Fruit fly (Drosophila melanogaster): ENCODE results near the gene Ocho.

Ocho gene

DNA sequence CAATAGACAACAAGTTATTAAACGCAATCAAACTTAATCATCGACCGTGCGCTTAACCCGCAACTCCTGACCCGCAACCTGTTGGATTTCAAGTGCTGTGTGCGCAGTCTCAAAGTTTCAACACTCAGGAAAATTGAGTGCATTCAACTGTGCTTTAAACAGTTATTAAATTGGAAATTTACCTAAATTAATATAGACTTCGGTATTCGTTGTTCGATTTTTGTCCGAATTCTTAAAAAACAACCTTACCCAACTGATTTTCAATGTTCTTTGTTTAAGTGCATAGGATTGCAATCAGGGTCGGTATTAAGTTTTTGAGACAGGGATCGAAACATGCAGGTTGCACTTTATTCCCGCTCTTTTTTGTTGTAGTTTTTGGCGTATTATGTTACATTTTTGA lies 30.4 kb downstream of the Ocho start (continued):
- TF ChIP-seq Ets21C (GFP tag; optimal IDR thresholded peaks at IDR 0.05) (no peak), CG6854 (GFP tag; optimal IDR thresholded peaks at IDR 0.05) (no peak), CG11762 (GFP tag; optimal IDR thresholded peaks at IDR 0.05; ENCODE audit: insufficient read depth) (peak; percentile 59), CG6163 (GFP tag; IDR thresholded peaks at IDR 0.05) (peak; percentile 82), Eip75B (GFP tag; optimal IDR thresholded peaks at IDR 0.05) (peak; percentile 62), net (GFP tag; optimal IDR thresholded peaks at IDR 0.05) (peak; percentile 56), CG3032 (tag; optimal IDR thresholded peaks at IDR 0.05) (peak; percentile 16), CG8319 (GFP tag; optimal IDR thresholded peaks at IDR 0.05) (peak; percentile 27), Smox (GFP tag; optimal IDR thresholded peaks at IDR 0.05) (peak; percentile 46), fd85E (GFP tag; optimal IDR thresholded peaks at IDR 0.05) (no peak), CG9139 (GFP tag; optimal IDR thresholded peaks at IDR 0.05) (no peak), Eip78C (GFP tag) (peak; percentile 90), CG11294 (GFP tag; IDR thresholded peaks at IDR 0.05) (peak; percentile 34; the same call in 1 of the 2 replicates), topi (GFP tag; optimal IDR thresholded peaks at IDR 0.05) (peak; percentile 56), CG3919 (GFP tag; optimal IDR thresholded peaks at IDR 0.05) (peak; percentile 79), OdsH (GFP tag; optimal IDR thresholded peaks at IDR 0.05) (no peak), CG11902 (GFP tag; optimal IDR thresholded peaks at IDR 0.05) (no peak), spab (GFP tag; optimal IDR thresholded peaks at IDR 0.05) (no peak), esn (GFP tag; optimal IDR thresholded peaks at IDR 0.05) (peak; percentile 66), ss (GFP tag; optimal IDR thresholded peaks at IDR 0.05) (no peak), vri (GFP tag; optimal IDR thresholded peaks at IDR 0.05) (peak; percentile 31), CG6276 (GFP tag; optimal IDR thresholded peaks at IDR 0.05) (peak; percentile 48)

- no peak for TF ChIP-seq esn (GFP tag; optimal IDR thresholded peaks at IDR 0.05)
- TF ChIP-seq Sox15 (GFP tag; optimal IDR thresholded peaks at IDR 0.05): no peak
- TF ChIP-seq CG6163 (GFP tag; IDR thresholded peaks at IDR 0.05): 0 out of 3 replicates have a peak, but pooled peaks have one; percentile 41
- no peak for TF ChIP-seq CG11762 (GFP tag; optimal IDR thresholded peaks at IDR 0.05; ENCODE audit: insufficient read depth)
- peak; percentile 10 for TF ChIP-seq pdm3 (GFP tag; optimal IDR thresholded peaks at IDR 0.05)
- peak; percentile 51 for TF ChIP-seq CG32006 (GFP tag; optimal IDR thresholded peaks at IDR 0.05)
- peak; percentile 61 for TF ChIP-seq CG6808 (GFP tag; optimal IDR thresholded peaks at IDR 0.05)
- TF ChIP-seq svp (GFP tag): no peak
- TF ChIP-seq fd59A (GFP tag; optimal IDR thresholded peaks at IDR 0.05): peak; percentile 52
- TF ChIP-seq salr (GFP tag; optimal IDR thresholded peaks at IDR 0.05): peak in 1 of 2 experiments; percentile 27
- TF ChIP-seq Hr38 (GFP tag; optimal IDR thresholded peaks at IDR 0.05): no peak
- peak; percentile 44 for TF ChIP-seq OdsH (GFP tag; optimal IDR thresholded peaks at IDR 0.05)
- TF ChIP-seq CG3032 (tag; optimal IDR thresholded peaks at IDR 0.05): peak; percentile 50
- TF ChIP-seq CG3919 (GFP tag; optimal IDR thresholded peaks at IDR 0.05): peak; percentile 40
- 0 out of 2 replicates have a peak, but pooled peaks have one; percentile 10 for TF ChIP-seq Gug (GFP tag; IDR thresholded peaks at IDR 0.05)
- peak; percentile 67 for TF ChIP-seq CG10631 (GFP tag; optimal IDR thresholded peaks at IDR 0.05)
- no peak for TF ChIP-seq CG11294 (GFP tag; IDR thresholded peaks at IDR 0.05)
- peak; percentile 30 for TF ChIP-seq CG6792 (GFP tag; optimal IDR thresholded peaks at IDR 0.05)
- TF ChIP-seq ss (GFP tag; optimal IDR thresholded peaks at IDR 0.05): peak; percentile 42 to 61
- peak; percentile 15 for TF ChIP-seq net (GFP tag; optimal IDR thresholded peaks at IDR 0.05)
- TF ChIP-seq CG6276 (GFP tag; optimal IDR thresholded peaks at IDR 0.05): peak; percentile 10
- no peak for TF ChIP-seq vri (GFP tag; optimal IDR thresholded peaks at IDR 0.05)
- peak; percentile 8 for TF ChIP-seq CG16779 (tag; optimal IDR thresholded peaks at IDR 0.05)
- TF ChIP-seq acj6 (GFP tag; optimal IDR thresholded peaks at IDR 0.05): peak; percentile 35
- TF ChIP-seq CG31627 (GFP tag; optimal IDR thresholded peaks at IDR 0.05): peak; percentile 2
- no peak for TF ChIP-seq Ets21C (GFP tag; optimal IDR thresholded peaks at IDR 0.05)
- TF ChIP-seq CG9139 (GFP tag; optimal IDR thresholded peaks at IDR 0.05): no peak
- no peak for TF ChIP-seq cyc (GFP tag; optimal IDR thresholded peaks at IDR 0.05)
- TF ChIP-seq CG1621 (tag; optimal IDR thresholded peaks at IDR 0.05): peak; percentile 1
- TF ChIP-seq CG11902 (GFP tag; optimal IDR thresholded peaks at IDR 0.05): no peak
- TF ChIP-seq Blimp-1 (GFP tag; optimal IDR thresholded peaks at IDR 0.05): no peak
- TF ChIP-seq Eip78C (GFP tag): peak; percentile 89
- TF ChIP-seq CG6854 (GFP tag; optimal IDR thresholded peaks at IDR 0.05): no peak
- peak; percentile 14 for TF ChIP-seq Hr4 (GFP tag; optimal IDR thresholded peaks at IDR 0.05)
- TF ChIP-seq lz (GFP tag; optimal IDR thresholded peaks at IDR 0.05): no peak
- TF ChIP-seq Met (GFP tag; optimal IDR thresholded peaks at IDR 0.05): peak; percentile 9
- peak; percentile 46 for TF ChIP-seq achi (GFP tag; optimal IDR thresholded peaks at IDR 0.05)
- TF ChIP-seq Eip75B (GFP tag; optimal IDR thresholded peaks at IDR 0.05): peak; percentile 37
- peak; percentile 67 for TF ChIP-seq spab (GFP tag; optimal IDR thresholded peaks at IDR 0.05)
- peak; percentile 51 for TF ChIP-seq CG10669 (GFP tag; optimal IDR thresholded peaks at IDR 0.05)
- no peak for TF ChIP-seq topi (GFP tag; optimal IDR thresholded peaks at IDR 0.05)
- no peak for TF ChIP-seq Sox102F (GFP tag; optimal IDR thresholded peaks at IDR 0.05)
- peak; percentile 67 for TF ChIP-seq dsx (GFP tag; optimal IDR thresholded peaks at IDR 0.05; ENCODE audit: poor library complexity, severe bottlenecking)
- no peak for TF ChIP-seq CG8319 (GFP tag; optimal IDR thresholded peaks at IDR 0.05)
Observed at dm6 chr3L:15005774-15006173, 31.1 kb downstream of the Ocho start.

All from whole organism, prepupa.